Fruit fly (Drosophila melanogaster): ENCODE results near the gene GAA1.

The GAA1 gene

dm6 chrX:5888933-5889332 is 15.8 kb upstream of the GAA1 start (continued):
- TF ChIP-seq sd (tag; optimal IDR thresholded peaks at IDR 0.05) (peak; percentile 1), CG31224 (GFP tag; IDR thresholded peaks at IDR 0.05) (no peak), CG6683 (GFP tag; optimal IDR thresholded peaks at IDR 0.05) (no peak), CG13424 (tag; optimal IDR thresholded peaks at IDR 0.05) (peak; percentile 36), Six4 (GFP tag; optimal IDR thresholded peaks at IDR 0.05) (peak; percentile 4), Hr3 (GFP tag; optimal IDR thresholded peaks at IDR 0.05) (peak; percentile 2), lab (GFP tag; optimal IDR thresholded peaks at IDR 0.05) (peak; percentile 35), CG18764 (GFP tag; optimal IDR thresholded peaks at IDR 0.05) (no peak), CG16863 (GFP tag; optimal IDR thresholded peaks at IDR 0.05) (peak; percentile 34), ac (GFP tag; optimal IDR thresholded peaks at IDR 0.05) (no peak), CG10462 (GFP tag; optimal IDR thresholded peaks at IDR 0.05) (no peak), CG11696 (GFP tag; IDR thresholded peaks at IDR 0.05) (no peak), chm (GFP tag; IDR thresholded peaks at IDR 0.05) (peak; percentile 61; the same call in 1 of the 2 replicates), CG15011 (GFP tag; optimal IDR thresholded peaks at IDR 0.05) (no peak), CG6254 (GFP tag; optimal IDR thresholded peaks at IDR 0.05) (peak; percentile 27), CG7839 (tag; optimal IDR thresholded peaks at IDR 0.05) (peak; percentile 27), Awh (GFP tag; IDR thresholded peaks at IDR 0.05) (0 out of 2 replicates have a peak, but pooled peaks have one; percentile 6), CG4707 (GFP tag; optimal IDR thresholded peaks at IDR 0.05) (no peak), sr (GFP tag; IDR thresholded peaks at IDR 0.05) (no peak), CG17361 (GFP tag; IDR thresholded peaks at IDR 0.05) (0 out of 3 replicates have a peak, but pooled peaks have one; percentile 14), CG10979 (tag; optimal IDR thresholded peaks at IDR 0.05) (peak; percentile 49), CG10147 (GFP tag; optimal IDR thresholded peaks at IDR 0.05) (no peak), CG9215 (GFP tag; IDR thresholded peaks at IDR 0.05) (no peak), Sox100B (GFP tag; optimal IDR thresholded peaks at IDR 0.05) (no peak), CG4854 (GFP tag; optimal IDR thresholded peaks at IDR 0.05) (no peak), wdn (GFP tag; IDR thresholded peaks at IDR 0.05) (no peak), pum (GFP tag; optimal IDR thresholded peaks at IDR 0.05) (peak; percentile 52), Aef1 (GFP tag; IDR thresholded peaks at IDR 0.05) (no peak), CG11456 (GFP tag; IDR thresholded peaks at IDR 0.05) (0 out of 3 replicates have a peak, but pooled peaks have one; percentile 52), Hmr (GFP tag; optimal IDR thresholded peaks at IDR 0.05) (peak; percentile 27), abd-A (tag; optimal IDR thresholded peaks at IDR 0.05) (peak; percentile 54), cad (GFP tag; optimal IDR thresholded peaks at IDR 0.05) (no peak), mld (GFP tag; IDR thresholded peaks at IDR 0.05; ENCODE audit: partially characterized antibody) (no peak), CG17359 (tag; optimal IDR thresholded peaks at IDR 0.05) (peak; percentile 30), Hey (tag; optimal IDR thresholded peaks at IDR 0.05) (peak; percentile 54), NC2β (GFP tag; optimal IDR thresholded peaks at IDR 0.05) (peak; percentile 56), CG2712 (tag; optimal IDR thresholded peaks at IDR 0.05) (peak; percentile 52), lov (optimal IDR thresholded peaks at IDR 0.05) (no peak), lov (GFP tag; IDR thresholded peaks at IDR 0.05) (peak; percentile 61; the same call in 1 of the 3 replicates), CG11085 (GFP tag; IDR thresholded peaks at IDR 0.05) (no peak), ap (GFP tag; IDR thresholded peaks at IDR 0.05) (no peak), CG7372 (GFP tag; IDR thresholded peaks at IDR 0.05) (no peak), Trl (optimal IDR thresholded peaks at IDR 0.05) (no peak), Trl (GFP tag; optimal IDR thresholded peaks at IDR 0.05) (no peak), caup (GFP tag; optimal IDR thresholded peaks at IDR 0.05; ENCODE audit: severe bottlenecking) (no peak), oc (tag; optimal IDR thresholded peaks at IDR 0.05) (peak; percentile 52), CG2199 (GFP tag; IDR thresholded peaks at IDR 0.05) (peak; percentile 33; the same call in 1 of the 3 replicates), CoRest (tag; optimal IDR thresholded peaks at IDR 0.05) (no peak), CG12071 (GFP tag; optimal IDR thresholded peaks at IDR 0.05) (peak; percentile 34), fd96Cb (tag; optimal IDR thresholded peaks at IDR 0.05) (peak; percentile 17), mirr (GFP tag; optimal IDR thresholded peaks at IDR 0.05) (no peak), Hr39 (optimal IDR thresholded peaks at IDR 0.05) (no peak)

Measured in whole organism, embryonic.